Worm (Caenorhabditis elegans): ENCODE data around the gene F54F7.8.

ce11 chrX:11885577-11885976 lies 30.8 kb upstream of the F54F7.8 start, which contains the start of gene Y62H9A.7:
- TF ChIP-seq med-1 (GFP tag; optimal IDR thresholded peaks at IDR 0.05; ENCODE audit: insufficient read depth) = no peak
- TF ChIP-seq ztf-23 (GFP tag; IDR thresholded peaks at IDR 0.05) = no peak
- TF ChIP-seq flt-1 (GFP tag; IDR thresholded peaks at IDR 0.05) = no peak

All from whole organism, midembryonic.